ENCODE assay signal across 6 worm cellular contexts in the genomic region with DNA sequence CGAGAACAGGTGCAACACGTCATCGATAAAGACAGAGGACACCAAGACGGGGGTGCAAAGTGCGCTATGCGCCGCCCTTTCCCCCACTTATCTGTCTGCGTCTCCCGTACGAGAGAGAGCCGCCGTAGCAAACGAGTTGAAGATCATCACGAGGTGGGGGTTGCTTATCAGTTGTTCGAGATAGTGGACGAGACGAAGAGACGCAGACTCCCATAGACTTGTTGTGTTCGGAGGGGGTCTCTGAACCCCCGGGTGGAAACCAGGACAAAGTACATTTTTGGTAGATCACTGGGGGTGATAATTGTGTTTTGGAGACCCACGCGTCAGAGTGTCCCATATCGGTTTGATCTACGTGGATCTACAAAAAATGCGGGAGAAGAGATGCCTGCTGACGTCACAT.
A peak's percentile ranks its signal among the peaks of the same experiment; 100 is the strongest.
TF ChIP-seq lines count a peak whose summit lies in the region.

No protein-coding gene starts in this region.

TF ChIP-seq in whole organism, L1 larva, 84 proteins besides CTCF, POLR2A, EP300 and RAD21 (continued from another document and continues in another):
- TF ChIP-seq hpl-2 (GFP tag; optimal IDR thresholded peaks at IDR 0.05; lab: Kevin White, UChicago) (peak; percentile 13), unc-130 (tag; optimal IDR thresholded peaks at IDR 0.05; lab: Kevin White, UChicago) (peak; percentile 41), nhr-77 (tag; optimal IDR thresholded peaks at IDR 0.05; lab: Kevin White, UChicago) (peak; percentile 76), sup-37 (GFP tag; optimal IDR thresholded peaks at IDR 0.05; lab: Kevin White, UChicago) (no peak), F16B12.6 (tag; optimal IDR thresholded peaks at IDR 0.05; lab: Kevin White, UChicago) (no peak), lir-3 (tag; optimal IDR thresholded peaks at IDR 0.05; lab: Kevin White, UChicago; ENCODE audit: poor library complexity) (no peak), aha-1 (tag; optimal IDR thresholded peaks at IDR 0.05; lab: Kevin White, UChicago) (peak; percentile 71), lin-15B (tag; optimal IDR thresholded peaks at IDR 0.05; lab: Kevin White, UChicago) (no peak), dsc-1 (tag; optimal IDR thresholded peaks at IDR 0.05; lab: Kevin White, UChicago) (peak; percentile 16), skn-1 (tag; optimal IDR thresholded peaks at IDR 0.05; lab: Kevin White, UChicago) (peak; percentile 66), C16A3.4 (tag; optimal IDR thresholded peaks at IDR 0.05; lab: Kevin White, UChicago) (peak; percentile 53), ets-5 (GFP tag; IDR thresholded peaks at IDR 0.05; lab: Robert Waterston, UW) (no peak), nhr-84 (tag; optimal IDR thresholded peaks at IDR 0.05; lab: Kevin White, UChicago) (no peak), dpl-1 (GFP tag; optimal IDR thresholded peaks at IDR 0.05; lab: Kevin White, UChicago) (peak; percentile 50 to 70 (median 63)), lin-14 (GFP tag; optimal IDR thresholded peaks at IDR 0.05; lab: Kevin White, UChicago) (peak; percentile 96), nhr-20 (tag; optimal IDR thresholded peaks at IDR 0.05; lab: Kevin White, UChicago) (peak; percentile 94), swsn-7 (tag; optimal IDR thresholded peaks at IDR 0.05; lab: Kevin White, UChicago) (peak; percentile 79), unc-30 (tag; optimal IDR thresholded peaks at IDR 0.05; lab: Kevin White, UChicago) (no peak), blmp-1 (tag; optimal IDR thresholded peaks at IDR 0.05; lab: Kevin White, UChicago) (peak; percentile 45), mdl-1 (tag; optimal IDR thresholded peaks at IDR 0.05; lab: Kevin White, UChicago) (peak; percentile 62 to 94), zag-1 (tag; optimal IDR thresholded peaks at IDR 0.05; lab: Kevin White, UChicago) (no peak)

TF ChIP-seq in whole organism, L2 larva, 48 proteins besides CTCF, POLR2A, EP300 and RAD21 (continued from another document):
- peak; percentile 80 for TF ChIP-seq nhr-129 (tag; optimal IDR thresholded peaks at IDR 0.05; lab: Kevin White, UChicago)
- TF ChIP-seq mbf-1 (tag; optimal IDR thresholded peaks at IDR 0.05; lab: Kevin White, UChicago) = no peak
- peak; percentile 97 for TF ChIP-seq sma-9 (GFP tag; optimal IDR thresholded peaks at IDR 0.05; lab: Kevin White, UChicago)
- no peak for TF ChIP-seq sma-9 (tag; optimal IDR thresholded peaks at IDR 0.05; lab: Kevin White, UChicago)
- TF ChIP-seq sma-3 (GFP tag; optimal IDR thresholded peaks at IDR 0.05; lab: Kevin White, UChicago) = peak; percentile 96
- TF ChIP-seq mdl-1 (tag; optimal IDR thresholded peaks at IDR 0.05; lab: Kevin White, UChicago) = peak; percentile 73 to 80
- no peak for TF ChIP-seq aly-2 (tag; optimal IDR thresholded peaks at IDR 0.05; lab: Kevin White, UChicago)
- TF ChIP-seq nhr-25 (tag; optimal IDR thresholded peaks at IDR 0.05; lab: Kevin White, UChicago) = peak; percentile 91
- no peak for TF ChIP-seq alr-1 (tag; optimal IDR thresholded peaks at IDR 0.05; lab: Kevin White, UChicago)
- peak; percentile 91 for TF ChIP-seq F13H6.1 (tag; optimal IDR thresholded peaks at IDR 0.05; lab: Kevin White, UChicago)

TF ChIP-seq in whole organism, L3 larva, 47 proteins besides CTCF, POLR2A, EP300 and RAD21 (continued from another document):
- TF ChIP-seq zag-1 (tag; optimal IDR thresholded peaks at IDR 0.05; lab: Kevin White, UChicago) (no peak), mml-1 (tag; optimal IDR thresholded peaks at IDR 0.05; lab: Kevin White, UChicago) (no peak), nhr-28 (tag; optimal IDR thresholded peaks at IDR 0.05; lab: Kevin White, UChicago) (peak; percentile 5), egl-5 (tag; optimal IDR thresholded peaks at IDR 0.05; lab: Kevin White, UChicago) (no peak), tbx-2 (tag; optimal IDR thresholded peaks at IDR 0.05; lab: Kevin White, UChicago) (peak; percentile 58), lin-39 (tag; optimal IDR thresholded peaks at IDR 0.05; lab: Kevin White, UChicago) (no peak), pha-4 (tag; optimal IDR thresholded peaks at IDR 0.05; lab: Kevin White, UChicago) (peak; percentile 82), ztf-11 (tag; optimal IDR thresholded peaks at IDR 0.05; lab: Kevin White, UChicago) (no peak), ceh-82 (tag; optimal IDR thresholded peaks at IDR 0.05; lab: Kevin White, UChicago) (no peak), fkh-10 (GFP tag; optimal IDR thresholded peaks at IDR 0.05; lab: Kevin White, UChicago) (no peak), lin-15B (tag; optimal IDR thresholded peaks at IDR 0.05; lab: Kevin White, UChicago) (peak; percentile 24), nhr-237 (tag; optimal IDR thresholded peaks at IDR 0.05; lab: Kevin White, UChicago) (no peak), sea-2 (GFP tag; optimal IDR thresholded peaks at IDR 0.05; lab: Kevin White, UChicago) (no peak), nhr-11 (tag; optimal IDR thresholded peaks at IDR 0.05; lab: Kevin White, UChicago) (peak; percentile 69)

TF ChIP-seq in whole organism, L4 larva, 104 proteins besides CTCF, POLR2A, EP300 and RAD21 (continued from another document and continues in another):
- TF ChIP-seq set-16 (GFP tag; IDR thresholded peaks at IDR 0.05; lab: Robert Waterston, UW) (peak; percentile 89), nhr-48 (tag; optimal IDR thresholded peaks at IDR 0.05; lab: Kevin White, UChicago) (peak; percentile 91), daf-19 (GFP tag; conservative IDR thresholded peaks at IDR 0.05; lab: Robert Waterston, UW) (no peak), zfp-2 (tag; optimal IDR thresholded peaks at IDR 0.05; lab: Kevin White, UChicago) (no peak), F37D6.2 (tag; optimal IDR thresholded peaks at IDR 0.05; lab: Kevin White, UChicago) (no peak), vab-7 (GFP tag; IDR thresholded peaks at IDR 0.05; lab: Robert Waterston, UW) (no peak), nhr-76 (tag; optimal IDR thresholded peaks at IDR 0.05; lab: Kevin White, UChicago) (no peak), nhr-77 (tag; optimal IDR thresholded peaks at IDR 0.05; lab: Kevin White, UChicago) (peak; percentile 79), lin-38 (GFP tag; IDR thresholded peaks at IDR 0.05; lab: Robert Waterston, UW) (peak; percentile 74), aha-1 (tag; lab: Kevin White, UChicago) (peak; percentile 97), mxl-2 (GFP tag; conservative IDR thresholded peaks at IDR 0.05; lab: Robert Waterston, UW) (no peak), hif-1 (tag; optimal IDR thresholded peaks at IDR 0.05; lab: Kevin White, UChicago) (peak in 1 of 2 experiments; percentile 73), zag-1 (tag; optimal IDR thresholded peaks at IDR 0.05; lab: Kevin White, UChicago) (no peak), aly-2 (tag; optimal IDR thresholded peaks at IDR 0.05; lab: Kevin White, UChicago) (no peak), zip-11 (GFP tag; IDR thresholded peaks at IDR 0.05; lab: Robert Waterston, UW) (no peak), nhr-41 (GFP tag; IDR thresholded peaks at IDR 0.05; lab: Robert Waterston, UW) (no peak; the same call in 1 of the 2 replicates), saeg-2 (GFP tag; IDR thresholded peaks at IDR 0.05; lab: Robert Waterston, UW) (peak; percentile 89), madf-9 (GFP tag; conservative IDR thresholded peaks at IDR 0.05; lab: Robert Waterston, UW) (0 out of 2 replicates have a peak, but pooled peaks have one; percentile 47), jun-1 (tag; optimal IDR thresholded peaks at IDR 0.05; lab: Kevin White, UChicago) (peak; percentile 56), gei-8 (GFP tag; optimal IDR thresholded peaks at IDR 0.05; lab: Kevin White, UChicago) (peak; percentile 48), snpc-4 (tag; optimal IDR thresholded peaks at IDR 0.05; lab: Kevin White, UChicago) (no peak), lir-3 (tag; optimal IDR thresholded peaks at IDR 0.05; lab: Kevin White, UChicago) (no peak), lin-29 (GFP tag; IDR thresholded peaks at IDR 0.05; lab: Robert Waterston, UW) (no peak), dpl-1 (GFP tag; optimal IDR thresholded peaks at IDR 0.05; lab: Kevin White, UChicago) (peak; percentile 62), ceh-20 (GFP tag; IDR thresholded peaks at IDR 0.05; lab: Robert Waterston, UW) (peak; percentile 85), dve-1 (tag; optimal IDR thresholded peaks at IDR 0.05; lab: Kevin White, UChicago; ENCODE audit: insufficient read depth) (peak; percentile 96), nhr-102 (tag; optimal IDR thresholded peaks at IDR 0.05; lab: Kevin White, UChicago) (peak; percentile 91), F26F4.8 (GFP tag; conservative IDR thresholded peaks at IDR 0.05; lab: Robert Waterston, UW) (no peak), snpc-1.2 (GFP tag; IDR thresholded peaks at IDR 0.05; lab: Robert Waterston, UW) (peak; percentile 56), sdz-12 (GFP tag; optimal IDR thresholded peaks at IDR 0.05; lab: Kevin White, UChicago) (no peak)

TF ChIP-seq in whole organism, late embryonic, 69 proteins besides CTCF, POLR2A, EP300 and RAD21 (continued from another document):
- no peak for TF ChIP-seq pha-2 (tag; optimal IDR thresholded peaks at IDR 0.05; lab: Kevin White, UChicago)
- peak; percentile 40 for TF ChIP-seq ceh-31 (tag; optimal IDR thresholded peaks at IDR 0.05; lab: Kevin White, UChicago)
- TF ChIP-seq fkh-10 (GFP tag; optimal IDR thresholded peaks at IDR 0.05; lab: Kevin White, UChicago) = no peak
- peak; percentile 77 for TF ChIP-seq hlh-6 (tag; optimal IDR thresholded peaks at IDR 0.05; lab: Kevin White, UChicago)
- peak; percentile 72 for TF ChIP-seq elt-2 (tag; optimal IDR thresholded peaks at IDR 0.05; lab: Kevin White, UChicago)
- no peak for TF ChIP-seq pax-1 (tag; optimal IDR thresholded peaks at IDR 0.05; lab: Kevin White, UChicago)
- no peak for TF ChIP-seq ceh-34 (tag; optimal IDR thresholded peaks at IDR 0.05; lab: Kevin White, UChicago)
- TF ChIP-seq ceh-22 (tag; optimal IDR thresholded peaks at IDR 0.05; lab: Kevin White, UChicago) = no peak
- TF ChIP-seq ceh-6 (GFP tag; optimal IDR thresholded peaks at IDR 0.05; lab: Kevin White, UChicago) = no peak
- no peak for TF ChIP-seq ceh-2 (tag; optimal IDR thresholded peaks at IDR 0.05; lab: Kevin White, UChicago)
- TF ChIP-seq rnt-1 (tag; optimal IDR thresholded peaks at IDR 0.05; lab: Kevin White, UChicago) = peak; percentile 55
- TF ChIP-seq zip-5 (tag; optimal IDR thresholded peaks at IDR 0.05; lab: Kevin White, UChicago) = no peak
- TF ChIP-seq lin-11 (tag; optimal IDR thresholded peaks at IDR 0.05; lab: Kevin White, UChicago) = no peak

TF ChIP-seq in whole organism, young adult, 124 proteins besides CTCF, POLR2A, EP300 and RAD21 (continued from another document):
- no peak for TF ChIP-seq unc-62 (GFP tag; optimal IDR thresholded peaks at IDR 0.05; lab: Kevin White, UChicago)
- peak; percentile 88 for TF ChIP-seq lin-40 (tag; optimal IDR thresholded peaks at IDR 0.05; lab: Kevin White, UChicago)
- peak; percentile 61 for TF ChIP-seq lin-54 (GFP tag; optimal IDR thresholded peaks at IDR 0.05; lab: Kevin White, UChicago)
- TF ChIP-seq F57C9.4 (tag; optimal IDR thresholded peaks at IDR 0.05; lab: Kevin White, UChicago) = peak; percentile 1
- peak; percentile 91 for TF ChIP-seq hmg-1.2 (GFP tag; IDR thresholded peaks at IDR 0.05; lab: Robert Waterston, UW)
- TF ChIP-seq let-526 (GFP tag; IDR thresholded peaks at IDR 0.05; lab: Robert Waterston, UW) = peak; percentile 71; the same call in 1 of the 2 replicates
- TF ChIP-seq mcd-1 (GFP tag; IDR thresholded peaks at IDR 0.05; lab: Robert Waterston, UW) = peak; percentile 78
- peak; percentile 66 for TF ChIP-seq K12H6.12 (tag; optimal IDR thresholded peaks at IDR 0.05; lab: Kevin White, UChicago)
- peak; percentile 55; the same call in 1 of the 2 replicates for TF ChIP-seq egrh-3 (GFP tag; IDR thresholded peaks at IDR 0.05; lab: Robert Waterston, UW)
- no peak for TF ChIP-seq Y79H2A.3 (GFP tag; conservative IDR thresholded peaks at IDR 0.05; lab: Robert Waterston, UW)
- peak; percentile 83 for TF ChIP-seq pbrm-1 (GFP tag; IDR thresholded peaks at IDR 0.05; lab: Robert Waterston, UW)
- peak; percentile 67 for TF ChIP-seq tbp1 (GFP tag; optimal IDR thresholded peaks at IDR 0.05; lab: Kevin White, UChicago)
- no peak for TF ChIP-seq mel-28 (tag; optimal IDR thresholded peaks at IDR 0.05; lab: Kevin White, UChicago; ENCODE audit: borderline replicate concordance)
- TF ChIP-seq B0261.1 (tag; optimal IDR thresholded peaks at IDR 0.05; lab: Kevin White, UChicago) = no peak
- TF ChIP-seq lir-1 (GFP tag; conservative IDR thresholded peaks at IDR 0.05; lab: Robert Waterston, UW) = no peak; the same call in 1 of the 2 replicates
- TF ChIP-seq egl-44 (GFP tag; IDR thresholded peaks at IDR 0.05; lab: Robert Waterston, UW) = peak; percentile 87
- peak; percentile 30; the same call in 1 of the 2 replicates for TF ChIP-seq ceh-100 (GFP tag; IDR thresholded peaks at IDR 0.05; lab: Robert Waterston, UW)
- TF ChIP-seq ztf-18 (tag; optimal IDR thresholded peaks at IDR 0.05; lab: Kevin White, UChicago) = peak; percentile 5
- TF ChIP-seq madf-10 (tag; optimal IDR thresholded peaks at IDR 0.05; lab: Kevin White, UChicago) = peak; percentile 48
- peak; percentile 75 for TF ChIP-seq nhr-90 (tag; optimal IDR thresholded peaks at IDR 0.05; lab: Kevin White, UChicago)
- TF ChIP-seq ztf-26 (tag; optimal IDR thresholded peaks at IDR 0.05; lab: Kevin White, UChicago) = peak; percentile 89
- TF ChIP-seq gei-17 (GFP tag; optimal IDR thresholded peaks at IDR 0.05; lab: Kevin White, UChicago) = peak; percentile 65
- peak; percentile 42; the same call in 1 of the 2 replicates for TF ChIP-seq hsf-1 (GFP tag; IDR thresholded peaks at IDR 0.05; lab: Robert Waterston, UW)
- peak; percentile 79 for TF ChIP-seq attf-5 (GFP tag; optimal IDR thresholded peaks at IDR 0.05; lab: Kevin White, UChicago)
- TF ChIP-seq die-1 (tag; optimal IDR thresholded peaks at IDR 0.05; lab: Kevin White, UChicago) = peak; percentile 32
- peak; percentile 14 for TF ChIP-seq ceh-27 (GFP tag; optimal IDR thresholded peaks at IDR 0.05; lab: Kevin White, UChicago)
- TF ChIP-seq F52B5.7 (tag; optimal IDR thresholded peaks at IDR 0.05; lab: Kevin White, UChicago) = peak; percentile 56
- TF ChIP-seq B0336.3 (GFP tag; IDR thresholded peaks at IDR 0.05; lab: Robert Waterston, UW) = peak; percentile 94
- TF ChIP-seq madf-8 (GFP tag; conservative IDR thresholded peaks at IDR 0.05; lab: Robert Waterston, UW) = no peak
- TF ChIP-seq cebp-1 (GFP tag; IDR thresholded peaks at IDR 0.05; lab: Robert Waterston, UW) = peak; percentile 52; the same call in 1 of the 2 replicates
- peak; percentile 87 for TF ChIP-seq cebp-1 (tag; optimal IDR thresholded peaks at IDR 0.05; lab: Kevin White, UChicago)
